Fruit fly (Drosophila melanogaster): Measurements from ENCODE around the gene CG42399.

CG42399 gene

DNA sequence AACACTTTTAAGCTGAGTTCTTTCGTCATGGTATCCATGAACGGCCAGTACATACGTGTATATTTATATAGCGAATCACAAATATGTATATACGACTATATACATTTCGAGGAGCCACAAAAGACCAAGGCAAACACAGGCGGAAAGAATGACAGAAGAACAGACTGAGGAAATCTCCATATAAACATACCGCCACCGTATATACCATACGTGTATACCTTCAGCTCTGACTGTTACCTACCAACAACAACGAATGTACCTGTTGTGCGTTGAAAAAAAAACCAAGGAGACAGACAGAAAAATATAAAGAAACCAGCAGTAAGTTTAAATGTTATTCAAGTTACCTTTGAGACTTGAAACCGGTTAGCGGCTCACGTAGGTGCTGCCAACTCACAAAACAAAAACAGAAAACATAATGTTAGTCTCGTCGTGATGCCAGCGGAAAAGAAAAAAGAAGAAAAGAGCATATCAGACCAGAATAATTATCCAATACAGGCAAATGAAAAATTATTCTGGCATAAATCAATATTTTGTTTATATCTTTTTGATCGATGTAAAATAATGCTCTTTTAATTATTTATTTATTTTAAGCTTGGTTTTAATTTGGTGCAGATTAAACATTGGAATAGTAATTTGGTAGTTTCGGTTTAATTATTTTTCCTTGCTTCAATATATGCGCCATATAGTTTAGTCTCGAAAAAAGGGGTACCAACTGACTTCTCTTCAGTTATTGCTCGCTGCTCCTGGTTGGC, 18.6 kb upstream of the CG42399 start (continued):
- peak; percentile 52 for TF ChIP-seq Smox (GFP tag; optimal IDR thresholded peaks at IDR 0.05)
- peak; percentile 49 for TF ChIP-seq spab (GFP tag; optimal IDR thresholded peaks at IDR 0.05)
- peak; percentile 51 for TF ChIP-seq Met (GFP tag; optimal IDR thresholded peaks at IDR 0.05)
- TF ChIP-seq CG11762 (GFP tag; optimal IDR thresholded peaks at IDR 0.05; ENCODE audit: insufficient read depth) = peak; percentile 23
- peak; percentile 7 for TF ChIP-seq CG31627 (GFP tag; optimal IDR thresholded peaks at IDR 0.05)
- TF ChIP-seq eg (GFP tag; IDR thresholded peaks at IDR 0.05) = no peak; the same call in 2 of the 3 replicates
- peak; percentile 70 for TF ChIP-seq acj6 (GFP tag; optimal IDR thresholded peaks at IDR 0.05)
- TF ChIP-seq Sox15 (GFP tag; optimal IDR thresholded peaks at IDR 0.05) = peak; percentile 37
- TF ChIP-seq Ets21C (GFP tag; optimal IDR thresholded peaks at IDR 0.05) = no peak
- peak; percentile 2 for TF ChIP-seq CG6854 (GFP tag; optimal IDR thresholded peaks at IDR 0.05)
- TF ChIP-seq fd59A (GFP tag; optimal IDR thresholded peaks at IDR 0.05) = no peak
- peak; percentile 46 for TF ChIP-seq Hr39 (GFP tag; optimal IDR thresholded peaks at IDR 0.05)
- TF ChIP-seq Eip78C (GFP tag) = peak; percentile 84
- TF ChIP-seq CG11294 (GFP tag; IDR thresholded peaks at IDR 0.05) = no peak
- TF ChIP-seq CG6163 (GFP tag; IDR thresholded peaks at IDR 0.05) = no peak
- peak; percentile 45 for TF ChIP-seq lz (GFP tag; optimal IDR thresholded peaks at IDR 0.05)
- TF ChIP-seq CG34406 (GFP tag; optimal IDR thresholded peaks at IDR 0.05) = peak; percentile 50
- no peak for TF ChIP-seq Eip93F (GFP tag; optimal IDR thresholded peaks at IDR 0.05)
- TF ChIP-seq svp (GFP tag) = no peak
- TF ChIP-seq net (GFP tag; optimal IDR thresholded peaks at IDR 0.05) = peak; percentile 59
- TF ChIP-seq CG6792 (GFP tag; optimal IDR thresholded peaks at IDR 0.05) = peak; percentile 49
- TF ChIP-seq fd85E (GFP tag; optimal IDR thresholded peaks at IDR 0.05) = no peak
- TF ChIP-seq CG3032 (tag; optimal IDR thresholded peaks at IDR 0.05) = no peak
- TF ChIP-seq esn (GFP tag; optimal IDR thresholded peaks at IDR 0.05) = peak; percentile 62
- peak; percentile 73 for TF ChIP-seq CG4318 (GFP tag; optimal IDR thresholded peaks at IDR 0.05)
- peak; percentile 58 for TF ChIP-seq CG9139 (GFP tag; optimal IDR thresholded peaks at IDR 0.05)
- peak; percentile 74 for TF ChIP-seq achi (GFP tag; optimal IDR thresholded peaks at IDR 0.05)

DNA sequence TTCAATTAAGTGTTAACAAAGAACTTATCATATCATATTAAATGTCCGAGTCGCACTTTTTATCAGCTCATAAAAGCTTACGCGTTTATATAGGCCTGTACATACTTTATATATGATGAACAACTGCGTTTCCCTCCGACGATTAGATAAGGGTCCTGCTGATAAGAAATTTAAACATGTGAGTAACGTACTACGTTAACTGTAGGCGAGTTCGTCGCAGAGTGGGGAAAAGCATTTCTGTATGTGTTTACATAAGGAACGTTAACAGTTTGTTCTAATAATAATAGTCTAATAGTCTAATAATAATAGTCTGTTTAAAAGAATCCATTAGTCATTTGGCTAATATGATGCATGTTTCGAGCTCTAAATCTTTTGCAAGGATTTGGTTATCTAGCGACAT, 17.3 kb upstream of the CG42399 start:
- TF ChIP-seq Eip78C (GFP tag) = peak; percentile 52
- peak; percentile 67 for TF ChIP-seq fkh (GFP tag; optimal IDR thresholded peaks at IDR 0.05)
- TF ChIP-seq CG6163 (GFP tag; IDR thresholded peaks at IDR 0.05) = no peak
- TF ChIP-seq vri (GFP tag; optimal IDR thresholded peaks at IDR 0.05) = peak; percentile 68

DNA sequence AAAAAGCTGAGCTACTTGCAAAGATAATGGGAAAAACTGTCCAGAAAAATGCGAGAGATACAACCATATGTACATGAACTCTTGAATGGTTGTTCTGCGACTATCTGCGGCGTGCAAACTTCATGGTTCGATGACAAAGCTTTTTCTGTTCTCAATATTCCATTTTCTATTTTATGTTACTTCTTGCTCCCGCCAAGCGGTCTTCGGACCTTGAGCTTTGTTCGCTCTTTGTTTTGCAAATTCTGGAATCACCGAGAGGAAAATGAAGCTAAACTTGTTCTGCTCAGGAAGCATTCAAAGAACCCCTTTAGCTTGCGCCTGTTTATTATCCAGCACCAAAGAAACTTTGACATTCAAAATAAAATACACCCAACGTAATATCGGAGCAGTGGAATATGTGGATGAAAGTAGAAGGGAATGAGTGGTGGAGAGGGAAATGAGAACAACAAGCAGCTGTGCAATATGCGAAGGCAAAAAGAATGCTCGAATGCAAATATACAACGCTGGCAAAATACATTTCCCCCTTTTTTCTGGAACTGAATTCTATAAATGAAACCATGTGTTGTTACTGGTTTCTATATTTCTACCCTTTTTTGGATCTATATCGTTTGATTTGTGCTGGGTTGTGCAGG, 15.3 kb upstream of the CG42399 start:
- TF ChIP-seq esn (GFP tag; optimal IDR thresholded peaks at IDR 0.05) (no peak), CG11762 (GFP tag; optimal IDR thresholded peaks at IDR 0.05; ENCODE audit: insufficient read depth) (no peak), Gug (GFP tag; IDR thresholded peaks at IDR 0.05) (no peak), eg (GFP tag; IDR thresholded peaks at IDR 0.05) (no peak), fd85E (GFP tag; optimal IDR thresholded peaks at IDR 0.05) (no peak), achi (GFP tag; optimal IDR thresholded peaks at IDR 0.05) (no peak), topi (GFP tag; optimal IDR thresholded peaks at IDR 0.05) (no peak), net (GFP tag; optimal IDR thresholded peaks at IDR 0.05) (peak; percentile 25), OdsH (GFP tag; optimal IDR thresholded peaks at IDR 0.05) (no peak), Met (GFP tag; optimal IDR thresholded peaks at IDR 0.05) (no peak), CG3919 (GFP tag; optimal IDR thresholded peaks at IDR 0.05) (no peak), Smox (GFP tag; optimal IDR thresholded peaks at IDR 0.05) (no peak), CG9139 (GFP tag; optimal IDR thresholded peaks at IDR 0.05) (peak; percentile 72), dsx (GFP tag; optimal IDR thresholded peaks at IDR 0.05; ENCODE audit: poor library complexity, severe bottlenecking) (peak; percentile 35), vri (GFP tag; optimal IDR thresholded peaks at IDR 0.05) (peak; percentile 16), CG6163 (GFP tag; IDR thresholded peaks at IDR 0.05) (no peak; the same call in 1 of the 3 replicates), CG6808 (GFP tag; optimal IDR thresholded peaks at IDR 0.05) (peak; percentile 76), Sox15 (GFP tag; optimal IDR thresholded peaks at IDR 0.05) (no peak), Sox102F (GFP tag; optimal IDR thresholded peaks at IDR 0.05) (no peak), salr (GFP tag; optimal IDR thresholded peaks at IDR 0.05) (no peak), Ets21C (GFP tag; optimal IDR thresholded peaks at IDR 0.05) (no peak), ss (GFP tag; optimal IDR thresholded peaks at IDR 0.05) (peak; percentile 82 to 84), Eip78C (GFP tag) (peak; percentile 54), CG4318 (GFP tag; optimal IDR thresholded peaks at IDR 0.05) (no peak), acj6 (GFP tag; optimal IDR thresholded peaks at IDR 0.05) (no peak), pdm3 (GFP tag; optimal IDR thresholded peaks at IDR 0.05) (no peak), cyc (GFP tag; optimal IDR thresholded peaks at IDR 0.05) (no peak), CG6854 (GFP tag; optimal IDR thresholded peaks at IDR 0.05) (no peak), Hr39 (GFP tag; optimal IDR thresholded peaks at IDR 0.05) (no peak), svp (GFP tag) (no peak), CG8632 (GFP tag; optimal IDR thresholded peaks at IDR 0.05) (no peak), CG16779 (tag; optimal IDR thresholded peaks at IDR 0.05) (no peak), CG34406 (GFP tag; optimal IDR thresholded peaks at IDR 0.05) (no peak), lz (GFP tag; optimal IDR thresholded peaks at IDR 0.05) (no peak)
